Fruit fly (Drosophila melanogaster): ENCODE measurements around the gene Cyp311a1.
A peak's percentile ranks its signal among the peaks of the same experiment; 100 is the strongest.

Cyp311a1 gene

dm6 chrX:12031400-12031799 is at the start of gene Cyp311a1:
Gene Cyp311a1, minus strand, starts transcription at chrX:12031465.
- TF ChIP-seq CG9948 (tag; optimal IDR thresholded peaks at IDR 0.05) (no peak), CG10348 (GFP tag; IDR thresholded peaks at IDR 0.05) (no peak), rn (GFP tag; IDR thresholded peaks at IDR 0.05) (no peak)

- no peak for TF ChIP-seq CG13204 (GFP tag; optimal IDR thresholded peaks at IDR 0.05)
- no peak for TF ChIP-seq fd96Ca (GFP tag; IDR thresholded peaks at IDR 0.05)
- TF ChIP-seq rn (GFP tag; IDR thresholded peaks at IDR 0.05) = no peak
- TF ChIP-seq Snoo (tag; optimal IDR thresholded peaks at IDR 0.05) = no peak
- no peak for TF ChIP-seq D1 (tag; optimal IDR thresholded peaks at IDR 0.05)
- TF ChIP-seq CG17806 (tag; optimal IDR thresholded peaks at IDR 0.05) = peak; percentile 26
- no peak for TF ChIP-seq CG4496 (GFP tag; IDR thresholded peaks at IDR 0.05)
- no peak for TF ChIP-seq Ets98B (GFP tag; IDR thresholded peaks at IDR 0.05)
- TF ChIP-seq CG15710 (tag; optimal IDR thresholded peaks at IDR 0.05) = peak; percentile 21
- TF ChIP-seq EcR (GFP tag; optimal IDR thresholded peaks at IDR 0.05) = no peak
- TF ChIP-seq CG32121 (GFP tag; IDR thresholded peaks at IDR 0.05) = no peak
- TF ChIP-seq CG9948 (tag; optimal IDR thresholded peaks at IDR 0.05) = peak; percentile 21
- no peak for TF ChIP-seq CG8301 (tag; optimal IDR thresholded peaks at IDR 0.05)
- no peak for TF ChIP-seq CG12605 (GFP tag; IDR thresholded peaks at IDR 0.05)
- TF ChIP-seq CG14655 (GFP tag; optimal IDR thresholded peaks at IDR 0.05) = peak; percentile 21
- TF ChIP-seq Pif1B (GFP tag; optimal IDR thresholded peaks at IDR 0.05) = no peak
- peak; percentile 15 for TF ChIP-seq CG34367 (tag; optimal IDR thresholded peaks at IDR 0.05)
- no peak for TF ChIP-seq Pif1A (GFP tag; optimal IDR thresholded peaks at IDR 0.05)
- TF ChIP-seq gl (tag; optimal IDR thresholded peaks at IDR 0.05) = no peak
- TF ChIP-seq CG8159 (tag; optimal IDR thresholded peaks at IDR 0.05) = peak; percentile 59
These were observed 45.0 kb upstream of the Cyp311a1 start for dm6 chrX:12076243-12076642.

- TF ChIP-seq CG34367 (tag; optimal IDR thresholded peaks at IDR 0.05) (no peak), CG15710 (tag; optimal IDR thresholded peaks at IDR 0.05) (peak; percentile 25), gl (tag; optimal IDR thresholded peaks at IDR 0.05) (no peak), CG10348 (GFP tag; IDR thresholded peaks at IDR 0.05) (no peak), CG8159 (tag; optimal IDR thresholded peaks at IDR 0.05) (peak; percentile 28), EcR (GFP tag; optimal IDR thresholded peaks at IDR 0.05) (no peak), CG8301 (tag; optimal IDR thresholded peaks at IDR 0.05) (no peak), CG17806 (tag; optimal IDR thresholded peaks at IDR 0.05) (no peak), CG14655 (GFP tag; optimal IDR thresholded peaks at IDR 0.05) (peak; percentile 24), CG9948 (tag; optimal IDR thresholded peaks at IDR 0.05) (peak; percentile 11), CG4496 (GFP tag; IDR thresholded peaks at IDR 0.05) (peak; percentile 17; the same call in 1 of the 3 replicates), fd96Ca (GFP tag; IDR thresholded peaks at IDR 0.05) (no peak), Ets98B (GFP tag; IDR thresholded peaks at IDR 0.05) (no peak)
These were observed 44.3 kb upstream of the Cyp311a1 start for dm6 chrX:12075569-12075968.

- TF ChIP-seq CG8159 (tag; optimal IDR thresholded peaks at IDR 0.05) (peak; percentile 24), CG4496 (GFP tag; IDR thresholded peaks at IDR 0.05) (no peak)
These were observed 42.4 kb upstream of the Cyp311a1 start for dm6 chrX:12073637-12074036.

dm6 chrX:12072718-12073117 is 41.5 kb upstream of the Cyp311a1 start, which contains the start of gene moon:
Gene moon, minus strand, starts transcription at chrX:12072818.
- TF ChIP-seq fd96Ca (GFP tag; IDR thresholded peaks at IDR 0.05) = no peak

- no peak for TF ChIP-seq CG13204 (GFP tag; optimal IDR thresholded peaks at IDR 0.05)
- TF ChIP-seq Pif1A (GFP tag; optimal IDR thresholded peaks at IDR 0.05) = no peak
- no peak for TF ChIP-seq CG17806 (tag; optimal IDR thresholded peaks at IDR 0.05)
- TF ChIP-seq fd96Ca (GFP tag; IDR thresholded peaks at IDR 0.05) = no peak
- TF ChIP-seq gl (tag; optimal IDR thresholded peaks at IDR 0.05) = no peak
- TF ChIP-seq CG8159 (tag; optimal IDR thresholded peaks at IDR 0.05) = no peak
- TF ChIP-seq CG15710 (tag; optimal IDR thresholded peaks at IDR 0.05) = no peak
- no peak for TF ChIP-seq Snoo (tag; optimal IDR thresholded peaks at IDR 0.05)
- no peak for TF ChIP-seq rn (GFP tag; IDR thresholded peaks at IDR 0.05)
These were observed 38.9 kb upstream of the Cyp311a1 start, which contains the start of gene CG34323 for dm6 chrX:12070137-12070536. Gene CG34323, plus strand, starts transcription at chrX:12070437.

- TF ChIP-seq gl (tag; optimal IDR thresholded peaks at IDR 0.05) = no peak
These were observed 28.2 kb upstream of the Cyp311a1 start, which contains the start of gene Muc11A for dm6 chrX:12059495-12059894. Gene Muc11A, plus strand, starts transcription at chrX:12059795.

dm6 chrX:12056535-12056934 is 25.3 kb upstream of the Cyp311a1 start, which contains the start of gene Uch-L5R:
Gene Uch-L5R, minus strand, starts transcription at chrX:12056635.
- no peak for TF ChIP-seq rn (GFP tag; IDR thresholded peaks at IDR 0.05)
- no peak for TF ChIP-seq EcR (GFP tag; optimal IDR thresholded peaks at IDR 0.05)
- no peak for TF ChIP-seq Ets98B (GFP tag; IDR thresholded peaks at IDR 0.05)
- TF ChIP-seq fd96Ca (GFP tag; IDR thresholded peaks at IDR 0.05) = no peak
- no peak for TF ChIP-seq D1 (tag; optimal IDR thresholded peaks at IDR 0.05)
- no peak for TF ChIP-seq Pif1A (GFP tag; optimal IDR thresholded peaks at IDR 0.05)
- no peak for TF ChIP-seq CG8159 (tag; optimal IDR thresholded peaks at IDR 0.05)
